Fruit fly (Drosophila melanogaster): ENCODE measurements around the gene Hakai.

The Hakai gene

DNA sequence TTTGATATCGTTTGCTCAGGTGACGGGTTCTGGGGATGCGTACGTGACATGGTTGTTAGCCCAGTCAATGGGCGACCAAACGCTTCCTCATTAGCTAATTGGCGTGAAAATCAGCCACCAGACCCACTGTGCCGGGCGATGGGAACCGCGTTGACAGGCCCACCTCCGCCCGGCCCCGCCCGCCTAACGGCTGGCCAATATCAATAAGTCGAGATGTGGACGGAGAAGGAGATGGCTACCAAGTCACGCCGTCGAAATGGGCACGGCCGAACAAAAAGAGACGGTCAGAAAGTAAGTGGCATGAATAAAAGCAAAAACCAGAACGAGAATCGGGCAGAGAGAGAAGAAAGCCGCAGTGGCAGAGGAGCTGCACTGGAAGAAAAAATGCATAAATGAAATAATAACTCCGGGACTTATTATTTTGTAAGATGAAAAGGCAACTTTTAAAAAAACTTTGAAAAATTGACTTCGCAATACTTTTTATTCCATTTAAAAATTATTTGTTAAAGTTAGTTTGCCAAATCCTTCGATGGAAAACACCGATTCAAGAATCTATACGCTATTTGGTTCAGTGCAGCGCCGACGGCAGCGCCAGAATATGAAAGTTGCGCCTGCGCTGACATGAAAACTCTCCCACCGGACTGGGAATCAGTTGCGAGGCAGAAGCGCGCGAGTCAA, 44.4 kb downstream of the Hakai start, which contains the start of gene CG13082 (continued):
- TF ChIP-seq CG4424 (GFP tag; optimal IDR thresholded peaks at IDR 0.05), result peak; percentile 75
- peak; percentile 30 for TF ChIP-seq CG17802 (tag; optimal IDR thresholded peaks at IDR 0.05)
- peak; percentile 27 for TF ChIP-seq CG30431 (GFP tag; optimal IDR thresholded peaks at IDR 0.05)
- TF ChIP-seq CG9797 (GFP tag; optimal IDR thresholded peaks at IDR 0.05), result no peak
- no peak for TF ChIP-seq run (tag; optimal IDR thresholded peaks at IDR 0.05)
- TF ChIP-seq corto (GFP tag; optimal IDR thresholded peaks at IDR 0.05), result peak; percentile 35
- TF ChIP-seq Xbp1 (GFP tag; optimal IDR thresholded peaks at IDR 0.05), result peak; percentile 31
- peak in 1 of 3 experiments; percentile 80 for TF ChIP-seq lola (GFP tag; optimal IDR thresholded peaks at IDR 0.05)
- TF ChIP-seq CG1529 (GFP tag; optimal IDR thresholded peaks at IDR 0.05), result peak; percentile 49
- peak; percentile 10 for TF ChIP-seq tup (GFP tag; optimal IDR thresholded peaks at IDR 0.05)
- 0 out of 2 replicates have a peak, but pooled peaks have one; percentile 18 for TF ChIP-seq CG10959 (GFP tag; IDR thresholded peaks at IDR 0.05)
- TF ChIP-seq pum (GFP tag; optimal IDR thresholded peaks at IDR 0.05), result peak; percentile 37
- TF ChIP-seq NfI (GFP tag; optimal IDR thresholded peaks at IDR 0.05), result no peak
- TF ChIP-seq CG2875 (GFP tag; optimal IDR thresholded peaks at IDR 0.05), result peak; percentile 59
- TF ChIP-seq CG8388 (GFP tag; optimal IDR thresholded peaks at IDR 0.05), result peak; percentile 69
- no peak for TF ChIP-seq CG18764 (GFP tag; optimal IDR thresholded peaks at IDR 0.05)
- TF ChIP-seq CG12769 (tag; optimal IDR thresholded peaks at IDR 0.05), result no peak
- peak in 1 of 3 experiments; percentile 65 for TF ChIP-seq Stat92E (GFP tag; optimal IDR thresholded peaks at IDR 0.05)
- peak; percentile 36 for TF ChIP-seq CG16815 (GFP tag; optimal IDR thresholded peaks at IDR 0.05)
- TF ChIP-seq h (optimal IDR thresholded peaks at IDR 0.05), result no peak
- peak; percentile 76 for TF ChIP-seq gem (tag; optimal IDR thresholded peaks at IDR 0.05)
- TF ChIP-seq Nf-YC (tag; optimal IDR thresholded peaks at IDR 0.05), result no peak
- TF ChIP-seq Myb (GFP tag; optimal IDR thresholded peaks at IDR 0.05), result no peak
- no peak for TF ChIP-seq CG5953 (GFP tag; IDR thresholded peaks at IDR 0.05)
- peak; percentile 63 for TF ChIP-seq CG30403 (GFP tag; optimal IDR thresholded peaks at IDR 0.05)
- peak; percentile 4; the same call in 1 of the 2 replicates for TF ChIP-seq sim (GFP tag; IDR thresholded peaks at IDR 0.05)
- TF ChIP-seq Hr51 (GFP tag; optimal IDR thresholded peaks at IDR 0.05), result peak in 1 of 2 experiments; percentile 2
- peak; percentile 23 for TF ChIP-seq Six4 (GFP tag; optimal IDR thresholded peaks at IDR 0.05)
- TF ChIP-seq ssp (GFP tag; IDR thresholded peaks at IDR 0.05), result 0 out of 2 replicates have a peak, but pooled peaks have one; percentile 26
- TF ChIP-seq Awh (GFP tag; IDR thresholded peaks at IDR 0.05), result peak; percentile 27; the same call in 1 of the 2 replicates
- no peak for TF ChIP-seq pzg (GFP tag; optimal IDR thresholded peaks at IDR 0.05)
- TF ChIP-seq cato (GFP tag; optimal IDR thresholded peaks at IDR 0.05; ENCODE audit: borderline replicate concordance), result no peak
- no peak for TF ChIP-seq CG7372 (GFP tag; IDR thresholded peaks at IDR 0.05)
- TF ChIP-seq trem (tag; optimal IDR thresholded peaks at IDR 0.05), result peak; percentile 56
- peak; percentile 27 for TF ChIP-seq CG8944 (GFP tag; optimal IDR thresholded peaks at IDR 0.05)
- TF ChIP-seq ab (GFP tag; optimal IDR thresholded peaks at IDR 0.05), result no peak
- TF ChIP-seq pnt (GFP tag; optimal IDR thresholded peaks at IDR 0.05), result peak; percentile 5
- TF ChIP-seq CG11696 (GFP tag; IDR thresholded peaks at IDR 0.05), result no peak
- no peak for TF ChIP-seq slou (GFP tag; optimal IDR thresholded peaks at IDR 0.05)
- TF ChIP-seq CG17385 (GFP tag; optimal IDR thresholded peaks at IDR 0.05), result peak; percentile 45
- no peak for TF ChIP-seq CG2116 (GFP tag; optimal IDR thresholded peaks at IDR 0.05)
- TF ChIP-seq CTCF (GFP tag; optimal IDR thresholded peaks at IDR 0.05), result no peak
- TF ChIP-seq btn (GFP tag; optimal IDR thresholded peaks at IDR 0.05), result peak; percentile 42
- TF ChIP-seq Opbp (GFP tag; IDR thresholded peaks at IDR 0.05; ENCODE audit: partially characterized antibody), result no peak
- TF ChIP-seq CG6854 (GFP tag; optimal IDR thresholded peaks at IDR 0.05), result no peak
- TF ChIP-seq Kr (GFP tag; optimal IDR thresholded peaks at IDR 0.05), result no peak
- peak; percentile 14 for TF ChIP-seq CG10462 (GFP tag; optimal IDR thresholded peaks at IDR 0.05)
- TF ChIP-seq CG7786 (GFP tag; optimal IDR thresholded peaks at IDR 0.05), result no peak
- TF ChIP-seq nau (GFP tag; optimal IDR thresholded peaks at IDR 0.05), result no peak
- TF ChIP-seq C15 (GFP tag; IDR thresholded peaks at IDR 0.05), result no peak

Data from whole organism, embryonic.